Fruit fly (Drosophila melanogaster): ENCODE measurements around the gene Nprl3.

- TF ChIP-seq psq (optimal IDR thresholded peaks at IDR 0.05) = no peak
- no peak for TF ChIP-seq pan (optimal IDR thresholded peaks at IDR 0.05)
- no peak for TF ChIP-seq Dll (optimal IDR thresholded peaks at IDR 0.05)
Observed at dm6 chr3L:13957212-13957668, 44.4 kb downstream of the Nprl3 start.

Data from whole organism.